Fruit fly (Drosophila melanogaster) whole organism: ENCODE data around the gene CG6891.

Source experiments
- pan ChIP-seq: fragments of >200 bp; optimal IDR thresholded peaks from 2 replicates; lab custom pipeline; 2017
- psq ChIP-seq: fragments of >200 bp; optimal IDR thresholded peaks from 2 replicates; lab custom pipeline; 2017

dm6 chrX:18801293-18801692 lies 26.3 kb downstream of the CG6891 start:
- TF ChIP-seq pan (lab: Kevin White, UChicago), result no peak
- no peak for TF ChIP-seq psq (lab: Kevin White, UChicago)
